Fruit fly (Drosophila melanogaster) whole organism, prepupa: ENCODE data around the gene Gr63a.
A peak's percentile ranks its signal among the peaks of the same experiment; 100 is the strongest.

ENCODE experiments used
- Blimp-1 ChIP-seq: fragments of 200-800 bp; sonication (Bioruptor generic); optimal IDR thresholded peaks from 3 replicates; lab custom pipeline; 2017; ENCODE audit warnings: missing biosample characterization, missing genetic modification characterization, mild to moderate bottlenecking, moderate library complexity, missing genetic modification reagents
- CG10631 ChIP-seq: fragments of 200-800 bp; sonication (Bioruptor generic); optimal IDR thresholded peaks from 2 replicates; lab custom pipeline; 2016; ENCODE audit warnings: missing biosample characterization, missing genetic modification characterization
- CG10669 ChIP-seq: fragments of 200-800 bp; sonication (Bioruptor generic); optimal IDR thresholded peaks from 3 replicates; lab custom pipeline; 2018; ENCODE audit warnings: missing biosample characterization, mild to moderate bottlenecking, missing genetic modification characterization, moderate library complexity
- CG11294 ChIP-seq: fragments of 200-800 bp; sonication (Bioruptor generic); IDR thresholded peaks from 2 replicates; pipeline ENCODE4 v1.3.6; 2022; ENCODE audit warnings: missing biosample characterization, missing genetic modification characterization
- CG11762 ChIP-seq: fragments of 200-800 bp; sonication (Bioruptor generic); optimal IDR thresholded peaks from 3 replicates; lab custom pipeline; 2016; ENCODE audit warnings: missing biosample characterization, missing genetic modification characterization; ENCODE audit not compliant: insufficient read depth
- CG11902 ChIP-seq: fragments of 200-800 bp; sonication (Bioruptor generic); optimal IDR thresholded peaks from 3 replicates; lab custom pipeline; 2016; ENCODE audit warnings: missing biosample characterization, missing genetic modification characterization
- CG15336 ChIP-seq: fragments of 200-800 bp; sonication (Bioruptor generic); IDR thresholded peaks from 2 replicates; pipeline ENCODE4 v1.3.6; 2022; ENCODE audit warnings: missing biosample characterization, missing genetic modification characterization
- CG3032 ChIP-seq: fragments of 200-800 bp; optimal IDR thresholded peaks from 2 replicates; lab custom pipeline; 2019; ENCODE audit warnings: missing biosample characterization, mild to moderate bottlenecking, missing genetic modification characterization, moderate library complexity
- CG31627 ChIP-seq: fragments of 200-800 bp; sonication (Bioruptor generic); optimal IDR thresholded peaks from 3 replicates; lab custom pipeline; 2016; ENCODE audit warnings: missing biosample characterization, missing genetic modification characterization
- CG32006 ChIP-seq: fragments of 200-800 bp; sonication (Bioruptor generic); optimal IDR thresholded peaks from 3 replicates; lab custom pipeline; 2017; ENCODE audit warnings: missing biosample characterization, mild to moderate bottlenecking, missing genetic modification characterization
- CG3919 ChIP-seq: fragments of 200-800 bp; sonication (Bioruptor generic); optimal IDR thresholded peaks from 3 replicates; lab custom pipeline; 2016; ENCODE audit warnings: missing biosample characterization, missing genetic modification characterization
- CG4318 ChIP-seq: fragments of 200-800 bp; sonication (Bioruptor generic); optimal IDR thresholded peaks from 3 replicates; lab custom pipeline; 2017; ENCODE audit warnings: missing biosample characterization, mild to moderate bottlenecking, missing genetic modification characterization
- CG6163 ChIP-seq: fragments of 200-800 bp; sonication (Bioruptor generic); IDR thresholded peaks from 3 replicates; pipeline ENCODE4 v1.3.6; 2022; ENCODE audit warnings: missing biosample characterization, missing genetic modification characterization
- CG6276 ChIP-seq: fragments of 200-800 bp; sonication (Bioruptor generic); optimal IDR thresholded peaks from 2 replicates; lab custom pipeline; 2017; ENCODE audit warnings: missing biosample characterization, mild to moderate bottlenecking, missing genetic modification characterization
- CG6792 ChIP-seq: fragments of 200-800 bp; sonication (Bioruptor generic); optimal IDR thresholded peaks from 3 replicates; lab custom pipeline; 2016; ENCODE audit warnings: missing biosample characterization, missing genetic modification characterization
- CG6808 ChIP-seq: fragments of 200-800 bp; sonication (Bioruptor generic); optimal IDR thresholded peaks from 3 replicates; lab custom pipeline; 2017; ENCODE audit warnings: missing biosample characterization, missing genetic modification characterization, mild to moderate bottlenecking, moderate library complexity, missing genetic modification reagents
- CG6854 ChIP-seq: fragments of 200-800 bp; sonication (Bioruptor generic); optimal IDR thresholded peaks from 2 replicates; lab custom pipeline; 2017; ENCODE audit warnings: missing biosample characterization, mild to moderate bottlenecking, missing genetic modification characterization
- CG7368 ChIP-seq: fragments of 200-800 bp; sonication (Bioruptor generic); optimal IDR thresholded peaks from 3 replicates; lab custom pipeline; 2016; ENCODE audit warnings: missing biosample characterization, missing genetic modification characterization
- CG8632 ChIP-seq: fragments of 200-800 bp; sonication (Bioruptor generic); optimal IDR thresholded peaks from 3 replicates; lab custom pipeline; 2016; ENCODE audit warnings: missing biosample characterization, missing genetic modification characterization
- CG9139 ChIP-seq: fragments of 200-800 bp; sonication (Bioruptor generic); optimal IDR thresholded peaks from 3 replicates; lab custom pipeline; 2017; ENCODE audit warnings: missing biosample characterization, mild to moderate bottlenecking, missing genetic modification characterization
- Eip78C ChIP-seq: fragments of 200-800 bp; sonication (Bioruptor generic); peaks from one replicate; lab custom pipeline; 2016; ENCODE audit warnings: missing biosample characterization, missing genetic modification characterization
- Ets21C ChIP-seq: fragments of 200-800 bp; sonication (Bioruptor generic); optimal IDR thresholded peaks from 3 replicates; lab custom pipeline; 2016; ENCODE audit warnings: missing biosample characterization, missing genetic modification characterization
- Ets96B ChIP-seq: fragments of 200-800 bp; optimal IDR thresholded peaks from 2 replicates; lab custom pipeline; 2019; ENCODE audit warnings: missing biosample characterization, mild to moderate bottlenecking, missing genetic modification characterization, moderate library complexity
- Gug ChIP-seq: fragments of 200-800 bp; sonication (Bioruptor generic); IDR thresholded peaks from 2 replicates; pipeline ENCODE4 v1.3.6; 2022; ENCODE audit warnings: missing biosample characterization, missing genetic modification characterization
- Hr38 ChIP-seq: sonication (Bioruptor generic); optimal IDR thresholded peaks from 2 replicates; lab custom pipeline; 2016; ENCODE audit warnings: missing biosample characterization, missing genetic modification characterization
- Hr4 ChIP-seq: fragments of 200-800 bp; sonication (Bioruptor generic); optimal IDR thresholded peaks from 3 replicates; lab custom pipeline; 2016; ENCODE audit warnings: missing biosample characterization, missing genetic modification characterization
- Met ChIP-seq: fragments of 200-800 bp; sonication (Bioruptor generic); optimal IDR thresholded peaks from 3 replicates; lab custom pipeline; 2016; ENCODE audit warnings: missing biosample characterization, missing genetic modification characterization
- Smox ChIP-seq: fragments of 200-800 bp; sonication (Bioruptor generic); optimal IDR thresholded peaks from 3 replicates; lab custom pipeline; 2016; ENCODE audit warnings: missing biosample characterization, missing genetic modification characterization
- Sox102F ChIP-seq: fragments of 200-800 bp; sonication (Bioruptor generic); optimal IDR thresholded peaks from 2 replicates; lab custom pipeline; 2016; ENCODE audit warnings: missing biosample characterization, mild to moderate bottlenecking, missing genetic modification characterization
- Sox14 ChIP-seq: fragments of 200-800 bp; sonication (Bioruptor generic); optimal IDR thresholded peaks from 3 replicates; lab custom pipeline; 2016; ENCODE audit warnings: missing biosample characterization, missing genetic modification characterization
- achi ChIP-seq: fragments of 200-800 bp; sonication (Bioruptor generic); optimal IDR thresholded peaks from 3 replicates; lab custom pipeline; 2016; ENCODE audit warnings: missing biosample characterization, missing genetic modification characterization
- acj6 ChIP-seq: fragments of 200-800 bp; sonication (Bioruptor generic); optimal IDR thresholded peaks from 3 replicates; lab custom pipeline; 2016; ENCODE audit warnings: missing biosample characterization, missing genetic modification characterization
- dac ChIP-seq: fragments of 200-800 bp; sonication (Bioruptor generic); optimal IDR thresholded peaks from 2 replicates; lab custom pipeline; 2017; ENCODE audit warnings: missing biosample characterization, mild to moderate bottlenecking, missing genetic modification characterization
- eg ChIP-seq: fragments of 200-800 bp; sonication (Bioruptor generic); IDR thresholded peaks from 3 replicates; pipeline ENCODE4 v1.3.6; 2022; ENCODE audit warnings: missing biosample characterization, missing genetic modification characterization
- esn ChIP-seq: fragments of 200-800 bp; sonication (Bioruptor generic); optimal IDR thresholded peaks from 2 replicates; lab custom pipeline; 2016; ENCODE audit warnings: missing biosample characterization, mild to moderate bottlenecking, missing genetic modification characterization, moderate library complexity
- fd85E ChIP-seq: fragments of 200-800 bp; sonication (Bioruptor generic); optimal IDR thresholded peaks from 3 replicates; lab custom pipeline; 2016; ENCODE audit warnings: missing biosample characterization, missing genetic modification characterization
- fkh ChIP-seq: fragments of 200-800 bp; sonication (Bioruptor generic); optimal IDR thresholded peaks from 3 replicates; lab custom pipeline; 2017; ENCODE audit warnings: missing biosample characterization, mild to moderate bottlenecking, missing genetic modification characterization, moderate library complexity
- lz ChIP-seq: fragments of 200-800 bp; sonication (Bioruptor generic); optimal IDR thresholded peaks from 3 replicates; lab custom pipeline; 2016; ENCODE audit warnings: missing biosample characterization, missing genetic modification characterization
- net ChIP-seq: fragments of 200-800 bp; sonication (Bioruptor generic); optimal IDR thresholded peaks from 3 replicates; lab custom pipeline; 2016; ENCODE audit warnings: missing biosample characterization, missing genetic modification characterization
- salr ChIP-seq, 2 experiments: fragments of 200-800 bp; sonication (Bioruptor generic); optimal IDR thresholded peaks; 3 replicates each; lab custom pipeline; 2016 to 2018; ENCODE audit warnings: missing biosample characterization in 2 of 2, missing genetic modification characterization in 2 of 2, mild to moderate bottlenecking in 1 of 2
- spab ChIP-seq: fragments of 200-800 bp; sonication (Bioruptor generic); optimal IDR thresholded peaks from 2 replicates; lab custom pipeline; 2017; ENCODE audit warnings: missing biosample characterization, mild to moderate bottlenecking, missing genetic modification characterization, missing genetic modification reagents
- ss ChIP-seq, 2 experiments: fragments of 200-800 bp; sonication (Bioruptor generic); optimal IDR thresholded peaks; 2 replicates in 1 of 2; 3 replicates in 1 of 2; lab custom pipeline; 2017 to 2018; ENCODE audit warnings: mild to moderate bottlenecking in 2 of 2, missing biosample characterization in 2 of 2, missing genetic modification characterization in 2 of 2, moderate library complexity in 1 of 2
- svp ChIP-seq: fragments of 200-800 bp; sonication (Bioruptor generic); peaks from one replicate; lab custom pipeline; 2016; ENCODE audit warnings: missing biosample characterization, missing genetic modification characterization
- topi ChIP-seq: fragments of 200-800 bp; sonication (Bioruptor generic); optimal IDR thresholded peaks from 3 replicates; lab custom pipeline; 2016; ENCODE audit warnings: missing biosample characterization, missing genetic modification characterization

The Gr63a gene

dm6 chr3L:3875004-3875403 is 21.4 kb downstream of the Gr63a start:
- TF ChIP-seq CG31627 (GFP tag; lab: Kevin White, UChicago): no peak
- TF ChIP-seq eg (GFP tag; lab: Robert Waterston, UW): no peak
- no peak for TF ChIP-seq CG6854 (GFP tag; lab: Kevin White, UChicago)
- no peak for TF ChIP-seq CG6276 (GFP tag; lab: Kevin White, UChicago)

- TF ChIP-seq Blimp-1 (GFP tag; lab: Kevin White, UChicago): no peak
- peak; percentile 27 for TF ChIP-seq Hr4 (GFP tag; lab: Kevin White, UChicago)
- no peak for TF ChIP-seq CG6792 (GFP tag; lab: Kevin White, UChicago)
- TF ChIP-seq CG15336 (GFP tag; lab: Robert Waterston, UW): peak; percentile 46
- TF ChIP-seq spab: no peak
- TF ChIP-seq CG6808 (GFP tag; lab: Kevin White, UChicago): no peak
- peak; percentile 8 for TF ChIP-seq CG4318 (GFP tag; lab: Kevin White, UChicago)
- peak; percentile 63 for TF ChIP-seq CG32006
Observed at dm6 chr3L:3873094-3873493, 23.3 kb downstream of the Gr63a start.

dm6 chr3L:3871284-3871683 is 25.1 kb downstream of the Gr63a start:
- TF ChIP-seq fkh (no peak), CG10669 (GFP tag; lab: Kevin White, UChicago) (no peak), dac (GFP tag; lab: Kevin White, UChicago) (no peak), Blimp-1 (GFP tag; lab: Kevin White, UChicago) (no peak), CG6276 (GFP tag; lab: Kevin White, UChicago) (no peak), CG4318 (GFP tag; lab: Kevin White, UChicago) (no peak), CG10631 (GFP tag; lab: Kevin White, UChicago) (no peak), Met (GFP tag; lab: Kevin White, UChicago) (no peak), Smox (GFP tag; lab: Kevin White, UChicago) (no peak), CG11902 (GFP tag; lab: Kevin White, UChicago) (no peak), CG31627 (GFP tag; lab: Kevin White, UChicago) (no peak), CG8632 (GFP tag; lab: Kevin White, UChicago) (no peak), eg (GFP tag; lab: Robert Waterston, UW) (no peak), salr (GFP tag; optimal IDR thresholded peaks at IDR 0.05; lab: Kevin White, UChicago) (no peak), esn (no peak), Ets21C (GFP tag; lab: Kevin White, UChicago) (no peak), achi (GFP tag; lab: Kevin White, UChicago) (no peak), Ets96B (tag; lab: Kevin White, UChicago) (no peak), CG3032 (tag; lab: Kevin White, UChicago) (no peak)

dm6 chr3L:3868014-3868413 is 28.4 kb downstream of the Gr63a start:
- TF ChIP-seq dac (GFP tag; lab: Kevin White, UChicago) (peak; percentile 0), Sox14 (peak; percentile 51), Sox102F (GFP tag; lab: Kevin White, UChicago) (peak; percentile 69), Hr38 (no peak), CG11762 (peak; percentile 20), CG11294 (no peak), topi (GFP tag; lab: Kevin White, UChicago) (peak; percentile 66), CG6792 (GFP tag; lab: Kevin White, UChicago) (peak; percentile 62), CG15336 (GFP tag; lab: Robert Waterston, UW) (peak; percentile 71), CG9139 (peak; percentile 10), lz (GFP tag; lab: Kevin White, UChicago) (peak; percentile 72), Ets96B (tag; lab: Kevin White, UChicago) (peak; percentile 60), acj6 (GFP tag; lab: Kevin White, UChicago) (peak; percentile 69), ss (GFP tag; optimal IDR thresholded peaks at IDR 0.05; lab: Kevin White, UChicago) (peak; percentile 32 to 68), CG6163 (peak; percentile 82), net (GFP tag; lab: Kevin White, UChicago) (peak; percentile 52), Gug (GFP tag; lab: Robert Waterston, UW) (peak; percentile 55; the same call in 1 of the 2 replicates), svp (peak; percentile 90), esn (peak; percentile 80), Hr4 (GFP tag; lab: Kevin White, UChicago) (peak; percentile 64), CG7368 (GFP tag; lab: Kevin White, UChicago) (peak; percentile 16), CG8632 (GFP tag; lab: Kevin White, UChicago) (peak; percentile 37), fd85E (GFP tag; lab: Kevin White, UChicago) (no peak), CG11902 (GFP tag; lab: Kevin White, UChicago) (no peak), Eip78C (GFP tag; lab: Kevin White, UChicago) (peak; percentile 91), Smox (GFP tag; lab: Kevin White, UChicago) (peak; percentile 63), CG3919 (peak; percentile 68), achi (GFP tag; lab: Kevin White, UChicago) (peak; percentile 64), spab (peak; percentile 47), CG10631 (GFP tag; lab: Kevin White, UChicago) (peak; percentile 71)
